Worm (Caenorhabditis elegans) whole organism, late embryonic: Measurements from ENCODE around the gene ttr-11.

Source experiments
- C08G9.2 ChIP-seq: sonication (generic microtip); optimal IDR thresholded peaks from 2 replicates; lab custom pipeline; 2016; ENCODE audit warnings: mild to moderate bottlenecking, missing genetic modification characterization, moderate library complexity, missing compliant biosample characterization
- C38D4.7 ChIP-seq: fragments of 200-800 bp; sonication (Bioruptor generic); optimal IDR thresholded peaks from 2 replicates; lab custom pipeline; 2018; ENCODE audit warnings: mild to moderate bottlenecking, missing genetic modification characterization, moderate library complexity, missing compliant biosample characterization
- F13H6.1 ChIP-seq: sonication (generic microtip); optimal IDR thresholded peaks from 2 replicates; lab custom pipeline; 2016; ENCODE audit warnings: missing genetic modification characterization, missing compliant biosample characterization
- K09A11.1 ChIP-seq: sonication (generic microtip); optimal IDR thresholded peaks from 2 replicates; lab custom pipeline; 2017; ENCODE audit warnings: antibody characterized with exemption, mild to moderate bottlenecking, missing genetic modification characterization, missing compliant biosample characterization; ENCODE audit not compliant: insufficient read depth
- T23F11.4 ChIP-seq: fragments of 200-800 bp; sonication (Bioruptor generic); optimal IDR thresholded peaks from 2 replicates; lab custom pipeline; 2018; ENCODE audit warnings: mild to moderate bottlenecking, missing genetic modification characterization, missing compliant biosample characterization
- Y22D7AL.16 ChIP-seq: sonication (generic microtip); optimal IDR thresholded peaks from 2 replicates; lab custom pipeline; 2016; ENCODE audit warnings: missing genetic modification characterization, missing compliant biosample characterization
- ahr-1 ChIP-seq: sonication (generic microtip); optimal IDR thresholded peaks from 2 replicates; lab custom pipeline; 2016; ENCODE audit warnings: missing genetic modification characterization, missing compliant biosample characterization
- ama-1 ChIP-seq: fragments of 150-350 bp; optimal IDR thresholded peaks from 2 replicates; lab custom pipeline; 2014
- ceh-18 ChIP-seq: sonication (generic microtip); optimal IDR thresholded peaks from 2 replicates; lab custom pipeline; 2016; ENCODE audit warnings: missing genetic modification characterization, missing compliant biosample characterization
- ceh-30 ChIP-seq: fragments of 150-350 bp; optimal IDR thresholded peaks from 2 replicates; lab custom pipeline; 2014; ENCODE audit warnings: missing biosample characterization, missing genetic modification characterization
- ceh-31 ChIP-seq: sonication (generic microtip); optimal IDR thresholded peaks from 2 replicates; lab custom pipeline; 2016; ENCODE audit warnings: missing genetic modification characterization, missing compliant biosample characterization
- dve-1 ChIP-seq: sonication (generic microtip); optimal IDR thresholded peaks from 2 replicates; lab custom pipeline; 2017; ENCODE audit warnings: antibody characterized with exemption, mild to moderate bottlenecking, missing genetic modification characterization, missing compliant biosample characterization
- elt-4 ChIP-seq: sonication (generic microtip); optimal IDR thresholded peaks from 2 replicates; lab custom pipeline; 2016; ENCODE audit warnings: missing genetic modification characterization, missing compliant biosample characterization
- eyg-1 ChIP-seq: sonication (generic microtip); optimal IDR thresholded peaks from 2 replicates; lab custom pipeline; 2016; ENCODE audit warnings: missing genotype, missing genetic modification characterization, missing compliant biosample characterization
- fkh-10 ChIP-seq: fragments of 150-350 bp; optimal IDR thresholded peaks from 2 replicates; lab custom pipeline; 2014; ENCODE audit warnings: missing biosample characterization, missing genetic modification reagents, missing genetic modification characterization
- fkh-6 ChIP-seq: sonication (generic microtip); optimal IDR thresholded peaks from 2 replicates; lab custom pipeline; 2016; ENCODE audit warnings: missing genetic modification characterization, missing compliant biosample characterization
- gmeb-2 ChIP-seq: sonication (generic microtip); optimal IDR thresholded peaks from 2 replicates; lab custom pipeline; 2016; ENCODE audit warnings: missing genetic modification characterization, inconsistent platforms, missing compliant biosample characterization
- hlh-6 ChIP-seq: sonication (generic microtip); optimal IDR thresholded peaks from 2 replicates; lab custom pipeline; 2016; ENCODE audit warnings: missing genotype, missing genetic modification characterization, missing compliant biosample characterization
- lim-6 ChIP-seq: sonication (generic microtip); optimal IDR thresholded peaks from 2 replicates; lab custom pipeline; 2016; ENCODE audit warnings: missing genetic modification characterization, missing compliant biosample characterization
- nhr-11 ChIP-seq: fragments of 150-350 bp; optimal IDR thresholded peaks from 2 replicates; lab custom pipeline; 2014; ENCODE audit warnings: missing biosample characterization, missing genetic modification characterization
- odd-2 ChIP-seq: sonication (generic microtip); optimal IDR thresholded peaks from 2 replicates; lab custom pipeline; 2017; ENCODE audit warnings: antibody characterized with exemption, mild to moderate bottlenecking, missing genetic modification characterization, missing compliant biosample characterization
- pax-1 ChIP-seq: fragments of 150-350 bp; optimal IDR thresholded peaks from 2 replicates; lab custom pipeline; 2014; ENCODE audit warnings: missing biosample characterization, missing genetic modification characterization
- pha-4 ChIP-seq: fragments of 150-350 bp; optimal IDR thresholded peaks from 2 replicates; lab custom pipeline; 2018; ENCODE audit warnings: missing biosample characterization, missing genetic modification reagents, missing genetic modification characterization
- pros-1 ChIP-seq: fragments of 150-350 bp; optimal IDR thresholded peaks from 2 replicates; lab custom pipeline; 2014; ENCODE audit warnings: missing biosample characterization, missing genetic modification reagents, missing genetic modification characterization
- ref-2 ChIP-seq: sonication (generic microtip); optimal IDR thresholded peaks from 2 replicates; lab custom pipeline; 2016; ENCODE audit warnings: missing genetic modification characterization, missing compliant biosample characterization
- sdc-2 ChIP-seq: sonication (generic microtip); optimal IDR thresholded peaks from 2 replicates; lab custom pipeline; 2016; ENCODE audit warnings: missing genotype, missing genetic modification characterization, missing compliant biosample characterization
- sox-2 ChIP-seq: fragments of 200-800 bp; sonication (Bioruptor generic); IDR thresholded peaks from 2 replicates; pipeline ENCODE4 v1.3.6; 2022; ENCODE audit warnings: missing genetic modification reagents, missing genetic modification characterization, missing compliant biosample characterization
- syd-9 ChIP-seq: sonication (generic microtip); optimal IDR thresholded peaks from 2 replicates; lab custom pipeline; 2016; ENCODE audit warnings: mild to moderate bottlenecking, missing genetic modification characterization, moderate library complexity, missing compliant biosample characterization
- tbx-2 ChIP-seq: sonication (generic microtip); optimal IDR thresholded peaks from 2 replicates; lab custom pipeline; 2016; ENCODE audit warnings: missing genetic modification characterization, missing compliant biosample characterization
- unc-3 ChIP-seq, 2 experiments: fragments of 200-800 bp in 1 of 2; sonication (Bioruptor generic) in 1 of 2; sonication (generic microtip) in 1 of 2; conservative IDR thresholded peaks in 1 of 2; optimal IDR thresholded peaks in 1 of 2; 2 replicates each; pipeline versions ENCODE4 v1.3.6 to Lab custom; 2016 to 2022; ENCODE audit warnings: missing compliant biosample characterization in 2 of 2, missing genetic modification characterization in 2 of 2, missing genetic modification reagents in 1 of 2
- unc-42 ChIP-seq: sonication (generic microtip); optimal IDR thresholded peaks from 2 replicates; lab custom pipeline; 2016; ENCODE audit warnings: missing genotype, missing genetic modification characterization, missing compliant biosample characterization
- zip-5 ChIP-seq: sonication (generic microtip); optimal IDR thresholded peaks from 2 replicates; lab custom pipeline; 2016; ENCODE audit warnings: missing genetic modification characterization, missing compliant biosample characterization

The ttr-11 gene

ce11 chrV:20595653-20596052, 7.5 kb upstream of the ttr-11 start, which contains the start of gene F26F2.11:
Gene F26F2.11, minus strand, starts transcription at chrV:20595753.
- no peak for TF ChIP-seq sox-2
- no peak for TF ChIP-seq unc-3 (GFP tag; conservative IDR thresholded peaks at IDR 0.05; lab: Robert Waterston, UW)
- no peak for TF ChIP-seq unc-3 (tag; optimal IDR thresholded peaks at IDR 0.05; lab: Kevin White, UChicago)
- TF ChIP-seq tbx-2 (tag; lab: Kevin White, UChicago) = no peak
- no peak for TF ChIP-seq hlh-6 (tag; lab: Kevin White, UChicago)
- no peak for TF ChIP-seq eyg-1
- TF ChIP-seq C08G9.2 = no peak
- no peak for TF ChIP-seq ahr-1 (tag; lab: Kevin White, UChicago)
- no peak for TF ChIP-seq elt-4 (tag; lab: Kevin White, UChicago)

- no peak for TF ChIP-seq ama-1
- TF ChIP-seq odd-2 (tag; lab: Kevin White, UChicago) = no peak
These were observed 6.0 kb upstream of the ttr-11 start, which contains the start of gene F46B3.1 for ce11 chrV:20597076-20597475. Gene F46B3.1, minus strand, starts transcription at chrV:20597176.

ce11 chrV:20599795-20600194, 3.3 kb upstream of the ttr-11 start, which contains the start of gene col-163:
Gene col-163, plus strand, starts transcription at chrV:20600095.
- no peak for TF ChIP-seq dve-1 (tag; lab: Kevin White, UChicago)
- no peak for TF ChIP-seq sdc-2 (tag; lab: Kevin White, UChicago)
- TF ChIP-seq C38D4.7 (GFP tag; lab: Kevin White, UChicago) = no peak
- TF ChIP-seq hlh-6 (tag; lab: Kevin White, UChicago) = no peak
- TF ChIP-seq nhr-11 (tag; lab: Kevin White, UChicago) = no peak
- TF ChIP-seq zip-5 (tag; lab: Kevin White, UChicago) = no peak
- TF ChIP-seq sox-2 = no peak
- no peak for TF ChIP-seq unc-42 (tag; lab: Kevin White, UChicago)
- TF ChIP-seq syd-9 (tag; lab: Kevin White, UChicago) = no peak
- TF ChIP-seq fkh-10 = no peak
- TF ChIP-seq pha-4 (tag; lab: Kevin White, UChicago) = no peak
- no peak for TF ChIP-seq ceh-18 (tag; lab: Kevin White, UChicago)
- no peak for TF ChIP-seq T23F11.4
- TF ChIP-seq fkh-6 = no peak
- TF ChIP-seq eyg-1 = no peak
- TF ChIP-seq pros-1 (tag; lab: Kevin White, UChicago) = no peak
- TF ChIP-seq K09A11.1 (tag; lab: Kevin White, UChicago) = no peak
- no peak for TF ChIP-seq gmeb-2 (tag; lab: Kevin White, UChicago)
- no peak for TF ChIP-seq F13H6.1 (tag; lab: Kevin White, UChicago)

- TF ChIP-seq elt-4 (tag; lab: Kevin White, UChicago) (peak; percentile 87), lim-6 (tag; lab: Kevin White, UChicago) (no peak), ama-1 (no peak), ceh-31 (tag; lab: Kevin White, UChicago) (peak; percentile 7)
These were observed 2.4 kb upstream of the ttr-11 start for ce11 chrV:20600704-20601103.

ce11 chrV:20604606-20605155, 1.6 kb downstream of the ttr-11 start, which contains the start of gene ttr-57:
Gene ttr-57, plus strand, starts transcription at chrV:20605105.
- no peak for TF ChIP-seq pax-1 (tag; lab: Kevin White, UChicago)
- no peak for TF ChIP-seq odd-2 (tag; lab: Kevin White, UChicago)
- no peak for TF ChIP-seq unc-42 (tag; lab: Kevin White, UChicago)
- no peak for TF ChIP-seq gmeb-2 (tag; lab: Kevin White, UChicago)
- TF ChIP-seq Y22D7AL.16 (tag; lab: Kevin White, UChicago) = no peak
- TF ChIP-seq ref-2 (tag; lab: Kevin White, UChicago) = no peak
- no peak for TF ChIP-seq syd-9 (tag; lab: Kevin White, UChicago)
- no peak for TF ChIP-seq ceh-30 (tag; lab: Kevin White, UChicago)
- TF ChIP-seq unc-3 (GFP tag; conservative IDR thresholded peaks at IDR 0.05; lab: Robert Waterston, UW) = no peak
- no peak for TF ChIP-seq unc-3 (tag; optimal IDR thresholded peaks at IDR 0.05; lab: Kevin White, UChicago)
